Worm (Caenorhabditis elegans): ENCODE measurements around the gene K10D11.7.

K10D11.7 gene

DNA sequence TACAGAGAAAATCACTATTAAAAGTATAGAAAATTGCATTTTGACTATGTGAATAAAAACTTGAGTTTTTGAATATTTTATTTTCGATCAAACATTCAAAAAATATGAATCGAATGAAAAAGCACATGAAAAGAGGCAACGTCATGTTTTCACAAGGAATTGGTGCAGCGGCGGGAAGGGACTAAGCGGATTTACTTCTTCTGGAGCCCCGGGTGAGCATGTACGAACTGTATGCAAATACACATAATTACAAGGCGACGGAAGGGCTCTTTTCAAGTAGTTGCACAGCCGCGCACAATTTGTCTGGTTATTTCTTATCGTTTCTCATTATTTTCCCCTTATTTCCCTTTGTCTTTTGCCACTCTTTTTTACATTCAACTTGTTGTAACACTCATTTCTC is at the start of gene K10D11.7:
TSS of gene K10D11.7 (minus strand) at position 101 of the 400 bp plus-strand sequence.
- no peak for TF ChIP-seq unc-62 (GFP tag; optimal IDR thresholded peaks at IDR 0.05)

DNA sequence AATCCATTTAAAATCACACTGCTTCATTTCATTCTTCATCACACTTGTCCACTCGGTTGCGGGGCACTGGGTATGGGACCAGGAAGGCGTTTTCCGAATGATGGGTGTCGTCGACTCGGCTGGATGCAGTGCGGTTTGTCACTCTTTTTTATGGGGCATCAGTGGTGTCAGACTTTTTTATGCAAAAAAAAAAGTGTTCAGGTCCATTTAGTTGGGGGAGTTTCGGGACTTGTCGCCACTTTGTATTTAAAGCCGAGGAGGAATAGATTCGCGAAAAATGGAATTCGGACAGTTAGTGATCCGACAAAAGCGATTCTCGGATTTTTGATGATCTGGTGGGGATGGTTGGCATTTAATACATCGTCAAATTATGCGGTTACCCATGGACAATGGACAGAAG is 49.2 kb upstream of the K10D11.7 start:
- no peak for TF ChIP-seq unc-62 (GFP tag; optimal IDR thresholded peaks at IDR 0.05)

DNA sequence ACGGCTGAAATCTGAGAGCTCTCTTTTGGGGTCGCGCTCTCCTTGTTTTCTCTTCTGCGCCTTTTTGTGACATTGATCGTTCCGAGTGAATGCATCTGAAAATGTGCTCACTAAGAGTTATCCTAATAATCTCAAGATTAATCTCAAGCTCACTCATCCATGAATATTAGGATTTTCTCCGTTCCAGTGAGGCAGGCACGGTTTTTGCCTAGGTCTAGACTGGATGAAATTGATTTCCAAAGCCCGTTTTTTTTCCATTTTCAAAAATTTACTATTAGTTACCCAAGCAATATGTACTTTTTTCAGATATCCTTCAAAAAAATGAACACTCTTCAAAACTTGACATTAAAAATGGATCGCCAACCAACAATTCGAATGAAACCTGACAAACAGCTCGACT is 46.3 kb upstream of the K10D11.7 start, which contains the start of gene amt-2:
TSS of gene amt-2 (plus strand) at position 301 of the 400 bp plus-strand sequence.
- TF ChIP-seq unc-62 (GFP tag; optimal IDR thresholded peaks at IDR 0.05): no peak

DNA sequence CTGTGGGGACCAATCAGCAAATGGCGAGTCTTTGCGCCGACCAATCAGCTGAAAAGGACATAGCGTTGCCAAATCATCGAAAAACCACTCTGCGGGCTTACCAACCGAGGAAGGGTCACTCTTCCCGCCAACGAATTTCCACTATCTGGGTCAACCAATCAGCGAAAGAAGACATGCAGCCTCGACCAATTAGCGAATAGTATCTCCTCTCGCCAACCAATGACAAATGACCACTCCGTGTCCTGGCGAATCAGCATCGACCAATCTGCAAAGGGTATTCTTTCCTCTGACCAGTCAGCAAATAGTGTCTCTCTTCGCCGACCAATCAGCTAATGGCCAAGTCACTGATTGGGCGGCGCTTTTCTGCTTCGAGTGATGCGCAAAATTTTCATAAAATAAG is 45.7 kb upstream of the K10D11.7 start:
- TF ChIP-seq unc-62 (GFP tag; optimal IDR thresholded peaks at IDR 0.05): no peak

DNA sequence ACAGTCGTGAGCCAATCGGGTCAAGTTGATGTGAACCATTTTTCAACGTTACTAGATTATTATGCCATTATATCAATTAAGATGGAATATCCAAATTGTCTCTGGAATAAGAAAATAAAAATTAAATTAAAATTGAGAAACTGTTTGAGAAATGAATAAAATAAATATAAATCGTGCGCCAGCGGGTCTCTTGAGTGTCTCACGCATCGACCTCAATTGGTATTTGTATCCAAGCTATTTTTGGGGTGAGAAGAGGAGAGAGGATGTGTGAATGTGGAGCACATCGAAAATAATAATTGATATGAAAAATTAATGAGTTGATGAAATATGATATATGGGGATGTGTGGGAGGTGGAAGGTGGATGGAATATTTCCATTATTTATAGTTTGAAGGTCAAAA is 43.1 kb upstream of the K10D11.7 start, which contains the start of gene F49E11.2:
TSS of gene F49E11.2 (minus strand) at position 101 of the 400 bp plus-strand sequence.
- no peak for TF ChIP-seq unc-62 (GFP tag; optimal IDR thresholded peaks at IDR 0.05)

DNA sequence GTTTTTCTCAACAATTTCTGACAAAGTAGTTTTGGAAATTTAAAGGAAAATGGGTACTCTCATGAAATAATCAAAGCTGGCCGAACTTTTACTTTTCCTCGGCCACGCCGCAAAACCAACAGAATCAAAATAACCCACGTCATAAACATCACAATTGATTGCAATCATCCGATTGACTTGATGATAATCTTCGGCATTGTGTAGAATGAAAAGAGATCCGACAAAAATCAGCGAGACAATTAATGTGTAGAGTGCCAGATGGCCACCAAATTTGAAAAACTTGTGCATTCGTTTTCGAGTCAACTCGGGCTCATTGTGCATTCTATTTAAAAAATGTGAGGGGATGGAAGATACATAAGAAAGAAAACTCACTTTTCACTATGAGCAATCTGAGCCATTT is 41.0 kb upstream of the K10D11.7 start:
- TF ChIP-seq unc-62 (GFP tag; optimal IDR thresholded peaks at IDR 0.05): no peak

DNA sequence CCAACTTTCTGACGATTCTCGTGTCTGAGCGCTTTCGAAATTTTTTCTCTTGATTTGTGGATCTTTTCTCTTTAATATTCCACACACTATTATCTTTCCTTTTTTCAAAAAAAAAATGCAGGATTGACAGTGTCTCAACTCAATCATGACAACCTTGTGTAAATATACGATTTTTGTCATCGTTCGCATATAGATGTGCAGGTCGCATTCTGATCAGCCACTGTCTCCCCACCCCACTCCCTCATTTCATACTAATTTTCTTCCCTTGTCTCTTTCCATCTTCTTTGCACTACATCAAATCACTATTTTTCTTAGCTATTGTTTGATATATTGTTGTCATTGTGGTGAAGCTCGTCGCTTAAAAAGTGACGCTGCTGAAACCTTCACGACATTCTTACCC is 39.5 kb upstream of the K10D11.7 start:
- no peak for TF ChIP-seq unc-62 (GFP tag; optimal IDR thresholded peaks at IDR 0.05)

DNA sequence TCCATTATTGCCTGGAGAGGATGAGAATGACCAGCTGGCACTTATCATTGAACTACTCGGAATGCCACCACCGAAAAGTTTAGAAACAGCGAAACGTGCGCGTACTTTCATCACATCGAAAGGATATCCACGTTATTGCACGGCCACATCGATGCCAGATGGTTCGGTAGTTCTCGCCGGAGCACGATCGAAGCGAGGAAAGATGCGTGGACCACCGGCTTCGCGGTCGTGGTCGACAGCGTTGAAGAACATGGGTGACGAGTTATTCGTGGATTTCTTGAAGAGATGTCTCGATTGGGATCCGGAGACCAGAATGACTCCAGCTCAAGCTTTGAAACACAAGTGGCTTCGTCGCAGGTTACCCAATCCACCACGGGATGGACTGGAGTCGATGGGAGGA is 37.7 kb upstream of the K10D11.7 start:
- TF ChIP-seq unc-62 (GFP tag; optimal IDR thresholded peaks at IDR 0.05): no peak

DNA sequence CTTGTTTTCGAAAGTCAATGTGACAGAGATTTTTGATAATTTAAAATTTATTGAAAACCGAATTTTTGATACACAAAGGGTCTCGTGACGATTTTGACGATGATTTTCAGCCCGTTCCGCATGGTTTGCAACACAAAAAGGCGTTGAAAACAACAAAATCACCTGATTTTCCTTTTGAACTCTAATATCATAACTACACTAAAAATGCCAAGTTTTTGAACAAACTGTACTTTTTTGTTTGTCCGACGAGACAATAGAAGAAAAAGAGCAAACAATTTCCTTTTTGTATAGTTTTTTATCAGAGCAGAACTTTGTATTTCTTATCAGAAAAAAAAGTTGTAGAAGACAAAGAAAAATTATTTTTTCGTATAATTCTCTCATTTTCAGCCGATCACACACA is 36.4 kb upstream of the K10D11.7 start:
- no peak for TF ChIP-seq unc-62 (GFP tag; optimal IDR thresholded peaks at IDR 0.05)

DNA sequence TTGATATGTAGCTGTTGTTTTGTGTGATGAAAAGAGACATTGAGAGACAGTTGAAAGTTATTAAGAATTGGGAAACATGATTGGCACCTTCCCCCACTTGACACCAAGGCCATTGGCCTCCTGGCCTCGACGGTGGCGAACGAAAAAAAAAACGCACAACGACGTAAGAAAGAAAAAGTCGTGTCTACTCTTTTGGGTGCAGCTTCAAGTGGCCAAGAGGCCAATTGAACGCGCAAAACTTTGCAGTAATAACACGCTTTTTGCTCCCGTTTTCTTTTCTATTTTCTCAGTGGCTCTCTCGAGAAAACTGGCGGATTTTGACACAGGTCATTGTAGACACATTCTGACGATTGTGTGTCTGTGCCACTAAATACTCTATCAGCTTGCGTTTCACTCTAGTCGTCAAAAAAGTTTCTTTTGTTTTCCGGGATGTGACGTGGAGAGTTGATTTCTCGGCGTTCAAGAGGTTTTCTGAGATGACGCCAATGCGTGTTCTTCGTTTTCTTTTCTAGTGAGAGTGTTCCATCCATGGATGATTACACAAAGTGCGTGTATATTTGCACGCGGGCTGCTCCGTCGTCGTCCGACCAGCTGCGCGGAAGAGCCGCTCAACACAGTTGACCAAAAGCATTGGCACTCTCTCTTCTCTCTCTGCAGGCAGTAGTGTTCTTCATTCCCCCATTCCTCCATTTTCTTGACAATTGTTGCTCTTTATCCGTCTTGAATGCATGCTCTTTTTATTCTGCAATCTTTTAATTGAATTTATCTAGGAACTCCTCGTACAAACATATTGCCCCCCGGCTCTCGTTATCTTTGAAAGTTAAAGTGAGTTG is 34.9 kb upstream of the K10D11.7 start:
- no peak for TF ChIP-seq unc-62 (GFP tag; optimal IDR thresholded peaks at IDR 0.05)

DNA sequence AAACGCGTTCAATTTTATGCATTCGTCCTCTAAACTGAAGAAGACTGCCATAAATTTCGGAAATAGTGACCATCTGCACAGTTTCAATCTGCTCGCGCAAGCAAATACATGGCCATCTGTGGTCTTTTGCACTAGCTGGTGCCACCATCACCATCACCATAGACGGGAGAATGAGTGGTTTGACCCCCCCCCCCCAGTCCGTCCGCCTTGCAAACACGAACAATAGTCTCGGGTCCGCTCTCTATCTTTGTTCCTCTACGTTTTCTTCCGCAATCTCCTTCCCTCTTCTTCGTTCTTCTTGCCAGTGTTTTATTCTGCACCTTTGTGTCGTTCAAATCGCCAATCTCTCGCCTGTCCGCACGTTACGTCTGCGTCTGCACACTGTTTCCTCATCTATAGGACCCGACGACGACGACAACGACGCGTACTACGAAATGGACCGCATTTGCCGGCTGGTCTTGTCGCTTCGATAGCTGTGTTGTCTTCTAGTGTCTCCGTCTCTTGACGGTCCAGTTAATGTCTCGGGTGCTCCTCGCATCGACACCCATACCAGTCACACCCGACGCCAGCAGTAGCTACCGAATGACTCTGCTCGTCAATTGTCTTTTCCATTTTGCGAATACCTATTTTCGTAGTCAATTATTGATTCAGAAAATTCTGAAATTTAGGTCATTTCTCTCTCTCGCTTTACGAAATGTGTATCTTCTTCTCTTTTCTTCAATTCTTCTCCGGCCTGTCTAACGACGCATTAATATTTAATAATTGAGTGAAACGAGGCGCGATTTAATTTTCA is 34.1 kb upstream of the K10D11.7 start:
- TF ChIP-seq unc-62 (GFP tag; optimal IDR thresholded peaks at IDR 0.05): no peak

DNA sequence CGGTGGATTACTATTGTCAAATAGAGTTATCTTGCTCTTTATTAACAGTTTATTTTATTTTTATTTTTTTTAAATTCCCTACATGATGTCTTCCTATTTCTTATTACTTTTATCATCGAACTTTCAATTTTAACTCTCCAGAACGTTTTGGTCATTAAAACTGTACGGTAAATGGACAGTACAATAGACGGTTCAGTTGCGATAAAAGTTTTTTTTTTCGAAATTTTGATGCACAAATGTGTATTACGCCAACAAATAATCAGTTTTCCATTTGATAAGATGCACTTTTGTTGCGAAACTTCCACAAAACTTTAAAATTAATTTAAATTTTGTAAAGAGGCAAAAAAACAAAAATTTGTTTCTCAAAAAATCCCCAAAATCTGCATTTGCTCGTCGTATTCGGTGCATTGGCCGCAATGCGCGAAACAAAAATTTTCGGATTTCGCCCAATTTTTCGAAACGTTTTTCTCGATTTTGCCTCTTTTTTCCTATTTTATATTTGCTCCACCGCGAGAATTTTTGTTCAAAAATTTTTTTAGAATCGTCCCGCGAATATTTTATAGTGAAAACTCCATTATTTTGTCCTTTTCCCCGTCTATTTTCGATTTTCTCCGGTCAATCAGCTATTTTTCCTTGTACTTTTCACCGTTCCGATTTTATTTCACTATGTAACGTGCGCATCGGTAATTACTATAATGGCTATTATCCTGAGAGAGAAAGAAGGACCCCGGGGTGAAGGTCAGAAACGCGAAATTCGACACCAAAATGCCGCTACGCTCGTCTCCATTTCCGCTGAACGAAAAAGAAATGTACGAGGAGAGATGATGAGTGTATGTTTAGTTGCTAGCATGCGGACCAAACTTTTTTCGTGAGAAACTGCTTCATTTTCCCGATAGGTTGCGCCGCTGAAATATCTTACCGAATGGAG is 33.2 kb upstream of the K10D11.7 start:
- no peak for TF ChIP-seq unc-62 (GFP tag; optimal IDR thresholded peaks at IDR 0.05)

DNA sequence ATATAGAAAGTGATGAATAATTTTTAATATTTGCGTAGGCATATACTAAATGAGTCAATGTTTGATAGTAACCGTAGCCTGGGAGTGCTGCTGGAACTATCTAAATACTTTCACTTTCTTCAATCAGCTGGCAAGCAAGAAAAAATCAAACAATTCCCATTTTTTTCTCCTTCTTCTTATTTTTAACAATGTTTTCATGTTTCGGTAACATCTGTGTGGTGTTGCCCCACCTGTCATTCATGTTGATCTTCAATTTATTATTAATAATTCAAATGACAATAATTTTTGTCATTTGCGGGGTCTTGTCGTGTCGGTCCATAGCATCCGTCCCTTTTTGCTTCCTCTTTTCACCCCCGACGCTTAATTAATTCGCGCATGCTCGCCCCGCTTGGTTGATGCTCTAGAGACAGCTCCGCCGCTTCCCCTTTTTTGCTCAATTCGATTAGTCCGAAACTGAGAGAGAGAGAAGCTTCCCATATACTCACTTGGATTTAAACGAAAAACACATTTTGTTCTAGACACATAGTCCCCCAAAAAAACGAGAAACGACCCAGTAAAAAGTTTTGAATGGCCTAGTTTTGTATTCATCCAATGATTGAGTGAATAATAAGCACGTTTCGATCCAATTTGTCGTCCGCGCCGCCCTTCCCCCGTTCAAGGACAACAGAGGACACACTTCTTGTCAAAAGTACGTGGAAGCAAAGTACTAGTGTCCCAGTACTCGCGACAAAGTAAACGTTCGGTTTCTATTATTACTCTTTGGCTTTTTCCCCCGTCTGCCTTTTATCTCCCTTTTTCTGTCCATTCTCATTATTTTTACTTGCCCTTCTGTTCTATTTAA is 32.2 kb upstream of the K10D11.7 start:
- no peak for TF ChIP-seq unc-62 (GFP tag; optimal IDR thresholded peaks at IDR 0.05)

DNA sequence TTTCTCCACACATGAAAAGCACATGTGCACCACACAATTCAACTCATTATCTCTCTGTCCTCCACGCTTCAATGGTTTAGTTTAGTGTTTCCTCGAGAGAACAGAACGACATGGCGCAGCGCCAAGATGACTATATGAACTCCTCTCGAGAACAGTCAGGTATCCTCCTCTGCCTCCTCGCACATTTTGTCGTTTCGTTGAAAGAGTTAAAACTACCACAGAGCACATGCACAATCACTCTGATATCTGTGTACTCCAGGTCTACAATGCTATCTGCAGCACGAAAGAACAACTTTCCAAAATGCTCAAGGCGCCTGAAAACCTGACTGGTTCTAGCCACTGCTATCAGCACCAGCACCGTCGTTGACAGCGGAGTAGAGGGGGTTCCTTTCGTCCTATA is 31.0 kb upstream of the K10D11.7 start:
- TF ChIP-seq unc-62 (GFP tag; optimal IDR thresholded peaks at IDR 0.05): no peak

DNA sequence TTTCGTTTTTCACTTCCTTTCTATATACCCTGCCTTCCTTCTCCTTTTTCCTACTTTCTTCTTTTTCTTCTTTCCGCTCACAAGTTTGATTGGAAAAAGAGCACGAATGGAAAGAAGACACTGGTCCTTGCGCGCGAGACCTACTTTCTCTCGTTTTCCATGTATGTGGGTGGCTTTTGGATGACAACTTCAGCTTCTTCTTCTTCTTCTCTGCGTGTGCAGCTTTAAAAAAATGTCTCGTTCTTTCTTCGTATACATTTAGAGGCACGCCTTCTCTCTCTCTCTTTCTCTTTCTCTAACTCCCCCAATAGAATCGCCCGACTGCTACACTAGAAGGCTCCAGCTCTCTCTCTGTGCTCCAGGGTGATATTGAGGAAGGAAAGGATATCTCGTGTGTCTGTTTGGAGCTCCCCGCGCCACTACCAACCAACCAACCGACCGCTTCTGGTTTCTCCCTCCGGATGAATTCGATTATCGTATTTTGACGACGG is 30.1 kb upstream of the K10D11.7 start:
- TF ChIP-seq unc-62 (GFP tag; optimal IDR thresholded peaks at IDR 0.05): no peak

Data from whole organism, dauer.